Fruit fly (Drosophila melanogaster) whole organism, embryonic: Measurements from ENCODE around the gene Psa.

Source experiments
- Bgb ChIP-seq: fragments of 200-800 bp; sonication (Bioruptor generic); IDR thresholded peaks from 2 replicates; pipeline ENCODE4 v1.3.6; 2022; ENCODE audit warnings: missing biosample characterization, missing genetic modification characterization; ENCODE audit not compliant: partially characterized antibody
- CG11085 ChIP-seq: fragments of 200-800 bp; sonication (Bioruptor generic); IDR thresholded peaks from 2 replicates; pipeline ENCODE4 v1.3.6; 2022; ENCODE audit warnings: missing biosample characterization, missing genetic modification characterization
- CG11696 ChIP-seq: fragments of 200-800 bp; sonication (Bioruptor generic); IDR thresholded peaks from 2 replicates; pipeline ENCODE4 v1.3.6; 2022; ENCODE audit warnings: missing biosample characterization, missing genetic modification characterization
- CG12104 ChIP-seq: fragments of 200-800 bp; sonication (Bioruptor generic); optimal IDR thresholded peaks from 3 replicates; lab custom pipeline; 2016; ENCODE audit warnings: missing biosample characterization, missing genetic modification characterization
- CG12155 ChIP-seq: fragments of 200-800 bp; sonication (Bioruptor generic); optimal IDR thresholded peaks from 3 replicates; lab custom pipeline; 2016; ENCODE audit warnings: missing biosample characterization, missing genetic modification characterization
- CG12769 ChIP-seq: fragments of 200-800 bp; sonication (Bioruptor generic); optimal IDR thresholded peaks from 2 replicates; lab custom pipeline; 2019; ENCODE audit warnings: missing biosample characterization, mild to moderate bottlenecking, missing genetic modification characterization, moderate library complexity
- CG13287 ChIP-seq: fragments of 200-800 bp; sonication (Bioruptor generic); IDR thresholded peaks from 2 replicates; pipeline ENCODE4 v1.3.6; 2022; ENCODE audit warnings: missing biosample characterization, missing genetic modification characterization; ENCODE audit not compliant: partially characterized antibody
- CG14965 ChIP-seq: fragments of 200-800 bp; sonication (Bioruptor generic); optimal IDR thresholded peaks from 2 replicates; lab custom pipeline; 2016; ENCODE audit warnings: missing biosample characterization, missing genetic modification characterization, borderline replicate concordance
- CG15269 ChIP-seq: fragments of 200-800 bp; sonication (Bioruptor generic); optimal IDR thresholded peaks from 2 replicates; lab custom pipeline; 2018; ENCODE audit warnings: missing biosample characterization, mild to moderate bottlenecking, missing genetic modification characterization, moderate library complexity
- CG15479 ChIP-seq: fragments of 200-800 bp; sonication (Bioruptor generic); optimal IDR thresholded peaks from 3 replicates; lab custom pipeline; 2019; ENCODE audit warnings: missing biosample characterization, mild to moderate bottlenecking, missing genetic modification characterization, moderate library complexity
- CG16813 ChIP-seq: fragments of 200-800 bp; sonication (Bioruptor generic); IDR thresholded peaks from 3 replicates; pipeline ENCODE4 v1.3.6; 2022; ENCODE audit warnings: missing biosample characterization, missing genetic modification characterization; ENCODE audit not compliant: partially characterized antibody
- CG17385 ChIP-seq: fragments of 200-800 bp; sonication (Bioruptor generic); optimal IDR thresholded peaks from 3 replicates; lab custom pipeline; 2018; ENCODE audit warnings: missing biosample characterization, mild to moderate bottlenecking, missing genetic modification characterization
- CG2199 ChIP-seq: fragments of 200-800 bp; sonication (Bioruptor generic); IDR thresholded peaks from 3 replicates; pipeline ENCODE4 v1.3.6; 2022; ENCODE audit warnings: missing biosample characterization, missing genetic modification characterization
- CG2678 ChIP-seq: fragments of 200-800 bp; sonication (Bioruptor generic); optimal IDR thresholded peaks from 3 replicates; lab custom pipeline; 2019; ENCODE audit warnings: missing biosample characterization, mild to moderate bottlenecking, missing genetic modification characterization, moderate library complexity
- CG30431 ChIP-seq: fragments of 200-800 bp; sonication (Bioruptor generic); optimal IDR thresholded peaks from 2 replicates; lab custom pipeline; 2017; ENCODE audit warnings: missing biosample characterization, missing genetic modification characterization
- CG3065 ChIP-seq: fragments of 200-800 bp; sonication (Bioruptor generic); optimal IDR thresholded peaks from 2 replicates; lab custom pipeline; 2016; ENCODE audit warnings: missing biosample characterization, missing genetic modification characterization
- CG31441 ChIP-seq: fragments of 200-800 bp; sonication (Bioruptor generic); IDR thresholded peaks from 2 replicates; pipeline ENCODE4 v1.3.6; 2022; ENCODE audit warnings: missing biosample characterization, missing genetic modification characterization
- CG3726 ChIP-seq: fragments of 200-800 bp; sonication (Bioruptor generic); IDR thresholded peaks from 3 replicates; pipeline ENCODE4, ENCODE4 v1.3.6; 2022; ENCODE audit warnings: missing biosample characterization, missing genetic modification characterization
- CG4424 ChIP-seq: fragments of 200-800 bp; sonication (Bioruptor generic); optimal IDR thresholded peaks from 3 replicates; lab custom pipeline; 2016; ENCODE audit warnings: missing biosample characterization, missing genetic modification characterization
- CG5953 ChIP-seq: fragments of 200-800 bp; sonication (Bioruptor generic); IDR thresholded peaks from 2 replicates; pipeline ENCODE4 v1.3.6; 2022; ENCODE audit warnings: missing biosample characterization, missing genetic modification characterization
- CG8089 ChIP-seq: fragments of 200-800 bp; sonication (Bioruptor generic); optimal IDR thresholded peaks from 3 replicates; lab custom pipeline; 2016; ENCODE audit warnings: missing biosample characterization, missing genetic modification characterization
- CG8944 ChIP-seq: fragments of 200-800 bp; sonication (Bioruptor generic); optimal IDR thresholded peaks from 3 replicates; lab custom pipeline; 2016; ENCODE audit warnings: missing biosample characterization, missing genetic modification characterization
- CG9932 ChIP-seq: fragments of 200-800 bp; sonication (Bioruptor generic); IDR thresholded peaks from 2 replicates; pipeline ENCODE4 v1.3.6; 2022; ENCODE audit warnings: missing biosample characterization, missing genetic modification characterization
- Dfd ChIP-seq, 2 experiments: fragments of >200 bp; optimal IDR thresholded peaks; 2 replicates each; lab custom pipeline; 2017; ENCODE audit warnings: missing biosample characterization in 2 of 2, missing genetic modification characterization in 2 of 2
- Doc3 ChIP-seq: fragments of 200-800 bp; sonication (Bioruptor generic); IDR thresholded peaks from 3 replicates; pipeline ENCODE4 v1.3.6; 2022; ENCODE audit warnings: missing biosample characterization, missing genetic modification characterization; ENCODE audit not compliant: partially characterized antibody
- Hr51 ChIP-seq, 2 experiments: fragments of 200-800 bp; sonication (Bioruptor generic); optimal IDR thresholded peaks; 2 replicates in 1 of 2; 3 replicates in 1 of 2; lab custom pipeline; 2016 to 2018; ENCODE audit warnings: missing biosample characterization in 2 of 2, missing genetic modification characterization in 2 of 2, mild to moderate bottlenecking in 1 of 2, moderate library complexity in 1 of 2
- Hr78 ChIP-seq, 2 experiments: fragments of 200-800 bp in 1 of 2; fragments of >200 bp in 1 of 2; sonication (Bioruptor generic) in 1 of 2; optimal IDR thresholded peaks; 2 replicates each; lab custom pipeline; 2017 to 2019; ENCODE audit warnings: missing biosample characterization in 2 of 2, missing genetic modification characterization in 2 of 2, mild to moderate bottlenecking in 1 of 2, moderate library complexity in 1 of 2
- Hsf ChIP-seq: fragments of 200-800 bp; sonication (Bioruptor generic); optimal IDR thresholded peaks from 3 replicates; lab custom pipeline; 2016; ENCODE audit warnings: missing biosample characterization, missing genetic modification characterization
- NC2α ChIP-seq: fragments of 200-800 bp; sonication (Bioruptor generic); optimal IDR thresholded peaks from 2 replicates; lab custom pipeline; 2016; ENCODE audit warnings: missing biosample characterization, missing genetic modification characterization
- Nf-YC ChIP-seq: fragments of 200-800 bp; optimal IDR thresholded peaks from 3 replicates; lab custom pipeline; 2019; ENCODE audit warnings: missing biosample characterization, mild to moderate bottlenecking, missing genetic modification characterization, moderate library complexity
- Ptx1 ChIP-seq: fragments of 200-800 bp; sonication (Bioruptor generic); IDR thresholded peaks from 2 replicates; pipeline ENCODE4 v1.3.6; 2022; ENCODE audit warnings: missing biosample characterization, missing genetic modification characterization
- ac ChIP-seq: fragments of 200-800 bp; sonication (Bioruptor generic); optimal IDR thresholded peaks from 3 replicates; lab custom pipeline; 2017; ENCODE audit warnings: missing biosample characterization, mild to moderate bottlenecking, missing genetic modification characterization
- bowl ChIP-seq: fragments of 200-800 bp; sonication (Bioruptor generic); IDR thresholded peaks from 2 replicates; pipeline ENCODE4 v1.3.6; 2022; ENCODE audit warnings: missing biosample characterization, missing genetic modification characterization
- chm ChIP-seq: fragments of 200-800 bp; sonication (Bioruptor generic); IDR thresholded peaks from 2 replicates; pipeline ENCODE4 v1.3.6; 2022; ENCODE audit warnings: missing biosample characterization, missing genetic modification characterization
- da ChIP-seq: fragments of 200-800 bp; sonication (Bioruptor generic); optimal IDR thresholded peaks from 2 replicates; lab custom pipeline; 2016; ENCODE audit warnings: missing biosample characterization, missing genetic modification characterization
- fd102C ChIP-seq: fragments of 200-800 bp; sonication (Bioruptor generic); optimal IDR thresholded peaks from 2 replicates; lab custom pipeline; 2018; ENCODE audit warnings: missing biosample characterization, mild to moderate bottlenecking, missing genetic modification characterization, moderate library complexity
- kay ChIP-seq: fragments of 200-800 bp; sonication (Bioruptor generic); optimal IDR thresholded peaks from 2 replicates; lab custom pipeline; 2016; ENCODE audit warnings: missing biosample characterization, missing genetic modification characterization
- kni ChIP-seq: fragments of 200-800 bp; sonication (Bioruptor generic); optimal IDR thresholded peaks from 3 replicates; lab custom pipeline; 2017; ENCODE audit warnings: mild to moderate bottlenecking, missing biosample characterization, missing genetic modification reagents, missing genetic modification characterization
- nerfin-1 ChIP-seq: fragments of 200-800 bp; sonication (Bioruptor generic); optimal IDR thresholded peaks from 3 replicates; lab custom pipeline; 2019; ENCODE audit warnings: missing biosample characterization, mild to moderate bottlenecking, missing genetic modification characterization, moderate library complexity
- nom ChIP-seq: fragments of 200-800 bp; sonication (Bioruptor generic); optimal IDR thresholded peaks from 2 replicates; lab custom pipeline; 2017; ENCODE audit warnings: missing biosample characterization, missing genetic modification characterization, mild to moderate bottlenecking, moderate library complexity, missing genetic modification reagents
- odd ChIP-seq: fragments of 200-800 bp; sonication (Bioruptor generic); optimal IDR thresholded peaks from 2 replicates; lab custom pipeline; 2017; ENCODE audit warnings: missing biosample characterization, mild to moderate bottlenecking, missing genetic modification characterization
- pan ChIP-seq, 4 experiments: fragments of >200 bp in 3 of 4; fragments of 200-800 bp in 1 of 4; sonication (Bioruptor generic) in 1 of 4; optimal IDR thresholded peaks in 3 of 4; IDR thresholded peaks in 1 of 4; 2 replicates each; pipeline versions ENCODE4 v1.3.6 to Lab custom; 2017 to 2022; ENCODE audit warnings: missing biosample characterization in 2 of 4, missing genetic modification characterization in 2 of 4, mixed read lengths in 1 of 4
- phol ChIP-seq: fragments of 200-800 bp; sonication (Bioruptor generic); optimal IDR thresholded peaks from 3 replicates; lab custom pipeline; 2018; ENCODE audit warnings: missing biosample characterization, mild to moderate bottlenecking, missing genetic modification characterization, moderate library complexity
- salm ChIP-seq: fragments of 200-800 bp; sonication (Bioruptor generic); optimal IDR thresholded peaks from 2 replicates; lab custom pipeline; 2018; ENCODE audit warnings: missing biosample characterization, mild to moderate bottlenecking, missing genetic modification characterization
- scrt ChIP-seq: fragments of 200-800 bp; sonication (Bioruptor generic); optimal IDR thresholded peaks from 2 replicates; lab custom pipeline; 2018; ENCODE audit warnings: missing biosample characterization, mild to moderate bottlenecking, missing genetic modification characterization, moderate library complexity
- sim ChIP-seq: fragments of 200-800 bp; sonication (Bioruptor generic); IDR thresholded peaks from 2 replicates; pipeline ENCODE4 v1.3.6; 2022; ENCODE audit warnings: missing biosample characterization, missing genetic modification characterization
- tna ChIP-seq: fragments of 200-800 bp; sonication (Bioruptor generic); IDR thresholded peaks from 2 replicates; pipeline ENCODE4 v1.3.6; 2022; ENCODE audit warnings: missing biosample characterization, missing genetic modification characterization; ENCODE audit not compliant: partially characterized antibody
- yki ChIP-seq: fragments of >200 bp; optimal IDR thresholded peaks from 3 replicates; lab custom pipeline; 2018

Psa gene

dm6 chr3L:1558178-1558788 is 55.6 kb downstream of the Psa start, which contains the start of the genes Pex10 and CG12099 (continued):
- TF ChIP-seq CG13287 (GFP tag; lab: Robert Waterston, UW), result peak; percentile 95
- peak; percentile 88; the same call in 2 of the 3 replicates for TF ChIP-seq CG3726 (GFP tag; lab: Robert Waterston, UW)
- peak; percentile 88 for TF ChIP-seq CG12155 (GFP tag; lab: Kevin White, UChicago)
- no peak for TF ChIP-seq NC2α (GFP tag; lab: Kevin White, UChicago)
- TF ChIP-seq sim (GFP tag; lab: Robert Waterston, UW), result peak; percentile 46; the same call in 1 of the 2 replicates
- no peak for TF ChIP-seq pan (optimal IDR thresholded peaks at IDR 0.05; lab: Kevin White, UChicago)
- TF ChIP-seq pan (GFP tag; optimal IDR thresholded peaks at IDR 0.05 in 1 of 2, IDR thresholded peaks at IDR 0.05 in 1 of 2), result peak in 1 of 2 experiments; percentile 89
- TF ChIP-seq da, result no peak
- TF ChIP-seq CG16813 (GFP tag; lab: Robert Waterston, UW), result peak; percentile 97
- TF ChIP-seq nerfin-1 (tag; lab: Kevin White, UChicago), result peak; percentile 82
- TF ChIP-seq Doc3, result peak; percentile 93
- no peak for TF ChIP-seq scrt (GFP tag; lab: Kevin White, UChicago)
- TF ChIP-seq CG2199 (GFP tag; lab: Robert Waterston, UW), result 0 out of 3 replicates have a peak, but pooled peaks have one; percentile 69
- TF ChIP-seq bowl (GFP tag; lab: Robert Waterston, UW), result peak; percentile 64; the same call in 1 of the 2 replicates
- no peak for TF ChIP-seq CG14965
- TF ChIP-seq CG31441 (GFP tag; lab: Robert Waterston, UW), result peak; percentile 88
- peak; percentile 85 for TF ChIP-seq chm (GFP tag; lab: Robert Waterston, UW)
- TF ChIP-seq CG30431 (GFP tag; lab: Kevin White, UChicago), result peak; percentile 76
- TF ChIP-seq Hr51 (GFP tag; optimal IDR thresholded peaks at IDR 0.05; lab: Kevin White, UChicago), result peak; percentile 84 to 85
- TF ChIP-seq CG5953, result peak; percentile 68
- TF ChIP-seq phol (tag; lab: Kevin White, UChicago), result peak; percentile 100
- TF ChIP-seq CG15269, result peak; percentile 86
- TF ChIP-seq CG8944, result peak; percentile 72
- TF ChIP-seq CG9932 (GFP tag; lab: Robert Waterston, UW), result peak; percentile 98
- TF ChIP-seq CG15479, result peak; percentile 30
- no peak for TF ChIP-seq Hr78 (GFP tag; optimal IDR thresholded peaks at IDR 0.05; lab: Kevin White, UChicago)
- peak; percentile 78 for TF ChIP-seq kni (GFP tag; lab: Kevin White, UChicago)
- TF ChIP-seq CG8089 (GFP tag; lab: Kevin White, UChicago), result no peak
- TF ChIP-seq nom (GFP tag; lab: Kevin White, UChicago), result peak; percentile 47
- peak; percentile 28 for TF ChIP-seq ac (GFP tag; lab: Kevin White, UChicago)
- TF ChIP-seq CG17385 (GFP tag; lab: Kevin White, UChicago), result peak; percentile 76
- peak; percentile 74 for TF ChIP-seq CG3065
- peak; percentile 49 for TF ChIP-seq fd102C (GFP tag; lab: Kevin White, UChicago)
- peak; percentile 84 for TF ChIP-seq kay (GFP tag; lab: Kevin White, UChicago)
- TF ChIP-seq CG12104 (GFP tag; lab: Kevin White, UChicago), result peak; percentile 81
- no peak for TF ChIP-seq CG12769 (tag; lab: Kevin White, UChicago)
- TF ChIP-seq CG4424 (GFP tag; lab: Kevin White, UChicago), result peak; percentile 91
- TF ChIP-seq Bgb (GFP tag; lab: Robert Waterston, UW), result peak; percentile 89
- TF ChIP-seq Nf-YC, result peak; percentile 86
- peak; percentile 83 for TF ChIP-seq Hsf (GFP tag; lab: Kevin White, UChicago)
- TF ChIP-seq Dfd (GFP tag; optimal IDR thresholded peaks at IDR 0.05; lab: Kevin White, UChicago), result no peak
- peak; percentile 79 for TF ChIP-seq tna (GFP tag; lab: Robert Waterston, UW)
- TF ChIP-seq Ptx1, result peak; percentile 95
- TF ChIP-seq odd (GFP tag; lab: Kevin White, UChicago), result no peak
- 0 out of 2 replicates have a peak, but pooled peaks have one; percentile 37 for TF ChIP-seq CG11696
- TF ChIP-seq salm, result peak; percentile 59
- peak; percentile 86 for TF ChIP-seq CG2678
- no peak for TF ChIP-seq yki (lab: Kevin White, UChicago)
- TF ChIP-seq CG11085, result peak; percentile 88
